Fruit fly (Drosophila melanogaster): ENCODE results near the gene Sgt.

The Sgt gene

dm6 chr2L:17470630-17471029 lies 773 bp upstream of the Sgt start (continued):
- TF ChIP-seq stc (GFP tag; IDR thresholded peaks at IDR 0.05) (no peak), Awh (GFP tag; IDR thresholded peaks at IDR 0.05) (no peak), CG11398 (GFP tag; optimal IDR thresholded peaks at IDR 0.05) (peak; percentile 47), Hr78 (GFP tag; optimal IDR thresholded peaks at IDR 0.05) (no peak), CG17568 (GFP tag; optimal IDR thresholded peaks at IDR 0.05) (peak; percentile 70), org-1 (GFP tag; optimal IDR thresholded peaks at IDR 0.05) (peak; percentile 61), Hsf (GFP tag; optimal IDR thresholded peaks at IDR 0.05) (peak; percentile 17), CG11695 (GFP tag; IDR thresholded peaks at IDR 0.05) (0 out of 3 replicates have a peak, but pooled peaks have one; percentile 44), CG18011 (GFP tag; optimal IDR thresholded peaks at IDR 0.05) (peak; percentile 57), CG13624 (GFP tag; optimal IDR thresholded peaks at IDR 0.05) (peak; percentile 65), Hey (tag; optimal IDR thresholded peaks at IDR 0.05) (peak; percentile 43), wor (GFP tag; IDR thresholded peaks at IDR 0.05) (no peak), CG11696 (GFP tag; IDR thresholded peaks at IDR 0.05) (peak; percentile 56; the same call in 1 of the 2 replicates), CG13894 (tag; optimal IDR thresholded peaks at IDR 0.05) (peak; percentile 79), Atf6 (GFP tag; IDR thresholded peaks at IDR 0.05) (peak; percentile 88), hbn (GFP tag; IDR thresholded peaks at IDR 0.05; ENCODE audit: partially characterized antibody) (no peak), nau (GFP tag; optimal IDR thresholded peaks at IDR 0.05) (peak; percentile 26), NC2α (GFP tag; optimal IDR thresholded peaks at IDR 0.05) (no peak), pan (optimal IDR thresholded peaks at IDR 0.05) (no peak), pan (GFP tag; optimal IDR thresholded peaks at IDR 0.05 in 1 of 2, IDR thresholded peaks at IDR 0.05 in 1 of 2) (no peak), C15 (GFP tag; IDR thresholded peaks at IDR 0.05) (peak; percentile 15; the same call in 1 of the 3 replicates), jigr1 (GFP tag; IDR thresholded peaks at IDR 0.05) (no peak), CoRest (tag; optimal IDR thresholded peaks at IDR 0.05) (peak; percentile 50), CG1792 (GFP tag; optimal IDR thresholded peaks at IDR 0.05) (peak; percentile 22), prd (optimal IDR thresholded peaks at IDR 0.05) (no peak), prd (GFP tag; IDR thresholded peaks at IDR 0.05) (no peak), Ets97D (GFP tag; optimal IDR thresholded peaks at IDR 0.05) (no peak), CG17186 (GFP tag; optimal IDR thresholded peaks at IDR 0.05) (no peak), gro (GFP tag; optimal IDR thresholded peaks at IDR 0.05) (peak; percentile 93), Side (GFP tag; optimal IDR thresholded peaks at IDR 0.05) (peak; percentile 15), ara (GFP tag; IDR thresholded peaks at IDR 0.05) (no peak), dmrt11E (tag; optimal IDR thresholded peaks at IDR 0.05) (no peak), CG6683 (GFP tag; optimal IDR thresholded peaks at IDR 0.05) (peak; percentile 73), Ptx1 (GFP tag; IDR thresholded peaks at IDR 0.05) (no peak), Aef1 (GFP tag; IDR thresholded peaks at IDR 0.05) (no peak), Pdp1 (GFP tag; optimal IDR thresholded peaks at IDR 0.05) (peak in 1 of 2 experiments; percentile 1), Oaz (GFP tag; IDR thresholded peaks at IDR 0.05) (no peak), CG11560 (tag; IDR thresholded peaks at IDR 0.05) (no peak; the same call in 2 of the 3 replicates)

DNA sequence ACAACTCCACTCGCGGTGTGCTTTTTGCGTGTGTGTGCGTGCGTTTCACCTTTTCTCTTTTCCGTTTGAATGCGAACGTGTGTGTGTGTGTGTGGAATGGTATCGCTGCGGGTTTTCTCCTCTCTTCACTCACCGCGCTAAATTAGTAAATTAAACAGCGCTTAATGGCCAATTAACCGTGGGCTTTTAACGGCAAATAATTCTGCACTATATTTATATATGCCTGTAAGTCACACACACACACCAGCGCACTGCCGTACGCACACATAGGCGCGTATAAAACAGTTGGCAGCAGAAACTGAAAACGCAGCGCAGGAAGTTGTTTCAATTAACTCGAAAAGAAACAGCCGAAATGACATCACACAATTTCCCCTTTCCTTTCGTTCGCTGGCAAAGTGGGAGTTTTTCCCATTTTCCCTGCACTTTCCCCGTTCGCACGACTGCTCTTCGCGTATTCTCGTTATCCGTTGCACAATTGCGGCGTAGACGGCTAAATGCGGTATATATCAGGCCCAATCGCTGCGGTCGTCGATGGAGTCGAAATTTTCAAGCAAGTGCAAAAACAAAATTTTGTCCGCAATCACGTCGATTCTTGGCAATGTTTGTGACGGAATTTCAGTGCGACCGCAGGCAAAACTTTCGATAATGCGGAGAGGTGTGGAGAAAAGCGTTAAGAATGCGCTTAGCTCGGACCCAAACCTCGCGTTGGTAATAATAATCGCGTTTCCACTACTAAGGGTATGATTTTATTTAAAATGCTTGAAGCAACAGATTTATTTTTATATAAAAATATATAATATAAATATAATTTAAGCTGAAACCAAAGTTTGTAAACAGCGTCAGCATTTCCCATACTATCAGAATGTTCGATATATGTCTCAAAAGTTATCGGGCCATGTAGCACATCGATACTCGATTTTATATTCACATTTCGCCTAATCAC lies 1.4 kb downstream of the Sgt start, which contains the start of gene BicD:
Gene BicD (minus strand): TSS at position 634 of the 943 bp plus-strand sequence.
- no peak for TF ChIP-seq Oli (tag; optimal IDR thresholded peaks at IDR 0.05)
- TF ChIP-seq crol (GFP tag; IDR thresholded peaks at IDR 0.05), result no peak
- peak; percentile 78 for TF ChIP-seq unc-4 (GFP tag; IDR thresholded peaks at IDR 0.05; ENCODE audit: partially characterized antibody)
- no peak for TF ChIP-seq Dip2 (GFP tag; IDR thresholded peaks at IDR 0.05)
- peak; percentile 23; the same call in 1 of the 2 replicates for TF ChIP-seq CG9932 (GFP tag; IDR thresholded peaks at IDR 0.05)
- TF ChIP-seq bab2 (GFP tag; optimal IDR thresholded peaks at IDR 0.05), result no peak
- TF ChIP-seq eve (GFP tag; optimal IDR thresholded peaks at IDR 0.05), result no peak
- TF ChIP-seq Side (GFP tag; optimal IDR thresholded peaks at IDR 0.05), result no peak
- TF ChIP-seq bbx (GFP tag; IDR thresholded peaks at IDR 0.05; ENCODE audit: partially characterized antibody), result no peak; the same call in 1 of the 2 replicates
- peak; percentile 65 for TF ChIP-seq pita (GFP tag; optimal IDR thresholded peaks at IDR 0.05)
- peak; percentile 6 for TF ChIP-seq HHEX (GFP tag; optimal IDR thresholded peaks at IDR 0.05)
- TF ChIP-seq Rx (GFP tag; IDR thresholded peaks at IDR 0.05), result no peak
- TF ChIP-seq grau (tag; optimal IDR thresholded peaks at IDR 0.05), result peak; percentile 20
- TF ChIP-seq chn (GFP tag; optimal IDR thresholded peaks at IDR 0.05), result no peak
